Worm (Caenorhabditis elegans) whole organism, L4 larva: ENCODE measurements around the gene piit-1.

Source experiments
- Y105C5A.15 ChIP-seq: fragments of 200-800 bp; sonication (Bioruptor generic); IDR thresholded peaks from 2 replicates; pipeline ENCODE4 v1.3.6; 2022; ENCODE audit warnings: missing genetic modification characterization, missing compliant biosample characterization
- Y75B8A.6 ChIP-seq: fragments of 200-800 bp; sonication (Bioruptor generic); IDR thresholded peaks from 2 replicates; pipeline ENCODE4 v1.3.6; 2022; ENCODE audit warnings: missing genetic modification reagents, missing genetic modification characterization, missing compliant biosample characterization
- ZK546.5 ChIP-seq, 2 experiments: sonication (generic microtip); optimal IDR thresholded peaks; 2 replicates each; lab custom pipeline; 2017; ENCODE audit warnings: missing biosample characterization in 2 of 2, missing genetic modification characterization in 2 of 2
- aly-2 ChIP-seq: sonication (generic microtip); optimal IDR thresholded peaks from 2 replicates; lab custom pipeline; 2018; ENCODE audit warnings: missing biosample characterization, missing genetic modification characterization
- arid-1 ChIP-seq: fragments of 200-800 bp; sonication (Bioruptor generic); conservative IDR thresholded peaks from 2 replicates; pipeline ENCODE4 v1.3.6; 2022; ENCODE audit warnings: missing genetic modification reagents, missing genetic modification characterization, missing compliant biosample characterization
- cey-2 ChIP-seq: sonication (generic microtip); optimal IDR thresholded peaks from 3 replicates; lab custom pipeline; 2017; ENCODE audit warnings: missing genetic modification characterization, mild to moderate bottlenecking, missing compliant biosample characterization, antibody characterized with exemption, borderline replicate concordance; ENCODE audit not compliant: insufficient read depth
- daf-16 ChIP-seq, 3 experiments: sonication (generic microtip); optimal IDR thresholded peaks; 2 replicates each; lab custom pipeline; 2016 to 2017; ENCODE audit warnings: missing genetic modification characterization in 3 of 3, missing genetic modification reagents in 3 of 3, mild to moderate bottlenecking in 2 of 3, missing compliant biosample characterization in 2 of 3, missing biosample characterization in 1 of 3, moderate library complexity in 1 of 3
- daf-8 ChIP-seq: fragments of 200-800 bp; sonication (Bioruptor generic); IDR thresholded peaks from 2 replicates; pipeline ENCODE4 v1.3.6; 2022; ENCODE audit warnings: missing genetic modification characterization, missing compliant biosample characterization
- dmd-6 ChIP-seq: fragments of 200-800 bp; sonication (Bioruptor generic); IDR thresholded peaks from 2 replicates; pipeline ENCODE4 v1.3.6; 2022; ENCODE audit warnings: missing genetic modification reagents, missing genetic modification characterization, missing compliant biosample characterization
- dmd-9 ChIP-seq: fragments of 200-800 bp; sonication (Bioruptor generic); IDR thresholded peaks from 2 replicates; pipeline ENCODE4 v1.3.6; 2022; ENCODE audit warnings: missing genetic modification reagents, missing genetic modification characterization, missing compliant biosample characterization
- hif-1 ChIP-seq, 2 experiments: sonication (generic microtip); optimal IDR thresholded peaks; 2 replicates each; lab custom pipeline; 2016 to 2017; ENCODE audit warnings: missing compliant biosample characterization in 2 of 2, missing genetic modification characterization in 2 of 2, missing genetic modification reagents in 2 of 2, missing genotype in 2 of 2, mild to moderate bottlenecking in 1 of 2
- hlh-11 ChIP-seq: fragments of 200-800 bp; sonication (Bioruptor generic); optimal IDR thresholded peaks from 2 replicates; lab custom pipeline; 2018; ENCODE audit warnings: mild to moderate bottlenecking, missing genetic modification characterization, missing compliant biosample characterization
- hlh-30 ChIP-seq: sonication (generic microtip); optimal IDR thresholded peaks from 2 replicates; lab custom pipeline; 2017; ENCODE audit warnings: antibody characterized with exemption, mild to moderate bottlenecking, missing genetic modification characterization, missing compliant biosample characterization; ENCODE audit not compliant: insufficient read depth
- jun-1 ChIP-seq: fragments of 150-350 bp; optimal IDR thresholded peaks from 2 replicates; lab custom pipeline; 2014; ENCODE audit warnings: missing biosample characterization, missing genetic modification reagents, missing genetic modification characterization
- lim-7 ChIP-seq: fragments of 200-800 bp; sonication (Bioruptor generic); IDR thresholded peaks from 2 replicates; pipeline ENCODE4 v1.3.6; 2022; ENCODE audit warnings: missing genetic modification characterization, missing compliant biosample characterization
- lin-15B ChIP-seq: fragments of 150-350 bp; sonication (generic microtip); optimal IDR thresholded peaks from 3 replicates; lab custom pipeline; 2014; ENCODE audit warnings: missing biosample characterization, missing genetic modification characterization
- lin-39 ChIP-seq: fragments of 150-350 bp; optimal IDR thresholded peaks from 2 replicates; lab custom pipeline; 2014; ENCODE audit warnings: missing biosample characterization, missing genetic modification reagents, missing genetic modification characterization
- lsy-2 ChIP-seq, 2 experiments: fragments of 150-350 bp in 1 of 2; sonication (generic microtip) in 1 of 2; optimal IDR thresholded peaks; 2 replicates each; lab custom pipeline; 2014 to 2017; ENCODE audit warnings: missing biosample characterization in 2 of 2, missing genetic modification characterization in 2 of 2
- madf-5 ChIP-seq, 2 experiments: fragments of 200-800 bp; sonication (Bioruptor generic); IDR thresholded peaks; 2 replicates each; pipeline ENCODE4 v1.3.6; 2022; ENCODE audit warnings: missing compliant biosample characterization in 2 of 2, missing genetic modification characterization in 2 of 2
- madf-9 ChIP-seq: fragments of 200-800 bp; sonication (Bioruptor generic); conservative IDR thresholded peaks from 2 replicates; pipeline ENCODE4 v1.3.6; 2022; ENCODE audit warnings: missing genetic modification reagents, missing genetic modification characterization, missing compliant biosample characterization
- mdt-29 ChIP-seq: fragments of 200-800 bp; sonication (Bioruptor generic); IDR thresholded peaks from 2 replicates; pipeline ENCODE4 v1.3.6; 2022; ENCODE audit warnings: missing genetic modification reagents, missing genetic modification characterization, missing compliant biosample characterization
- mes-2 ChIP-seq: sonication (generic microtip); optimal IDR thresholded peaks from 2 replicates; lab custom pipeline; 2016; ENCODE audit warnings: missing genotype, mild to moderate bottlenecking, missing genetic modification characterization, missing compliant biosample characterization; ENCODE audit not compliant: poor library complexity, severe bottlenecking
- mxl-3 ChIP-seq: fragments of 200-800 bp; sonication (Bioruptor generic); optimal IDR thresholded peaks from 2 replicates; lab custom pipeline; 2018; ENCODE audit warnings: mild to moderate bottlenecking, missing genetic modification characterization, missing compliant biosample characterization
- nhr-237 ChIP-seq: sonication (generic microtip); optimal IDR thresholded peaks from 2 replicates; lab custom pipeline; 2017; ENCODE audit warnings: missing biosample characterization, missing genetic modification characterization
- nhr-25 ChIP-seq: sonication (generic microtip); optimal IDR thresholded peaks from 2 replicates; lab custom pipeline; 2017; ENCODE audit warnings: missing genetic modification characterization, mild to moderate bottlenecking, missing compliant biosample characterization, antibody characterized with exemption, moderate library complexity, borderline replicate concordance; ENCODE audit not compliant: insufficient read depth
- nhr-28 ChIP-seq: fragments of 150-350 bp; optimal IDR thresholded peaks from 2 replicates; lab custom pipeline; 2014; ENCODE audit warnings: missing biosample characterization, missing genetic modification characterization
- nhr-42 ChIP-seq: fragments of 200-800 bp; sonication (Bioruptor generic); IDR thresholded peaks from 2 replicates; pipeline ENCODE4 v1.3.6; 2022; ENCODE audit warnings: missing genetic modification characterization, missing compliant biosample characterization
- nhr-48 ChIP-seq: sonication (generic microtip); optimal IDR thresholded peaks from 2 replicates; lab custom pipeline; 2016; ENCODE audit warnings: mild to moderate bottlenecking, missing genetic modification characterization, missing compliant biosample characterization
- php-3 ChIP-seq: fragments of 200-800 bp; sonication (Bioruptor generic); IDR thresholded peaks from 2 replicates; pipeline ENCODE4 v1.3.6; 2022; ENCODE audit warnings: missing genetic modification reagents, missing genetic modification characterization, missing compliant biosample characterization
- pqm-1 ChIP-seq: sonication (generic microtip); optimal IDR thresholded peaks from 2 replicates; lab custom pipeline; 2017; ENCODE audit warnings: missing biosample characterization, missing genetic modification characterization
- rbr-2 ChIP-seq: sonication (generic microtip); optimal IDR thresholded peaks from 2 replicates; lab custom pipeline; 2016; ENCODE audit warnings: missing genotype, missing genetic modification characterization, missing compliant biosample characterization
- sdz-12 ChIP-seq: fragments of 200-800 bp; sonication (Bioruptor generic); optimal IDR thresholded peaks from 2 replicates; lab custom pipeline; 2018; ENCODE audit warnings: mild to moderate bottlenecking, missing genetic modification characterization, missing compliant biosample characterization
- set-16 ChIP-seq: fragments of 200-800 bp; sonication (Bioruptor generic); IDR thresholded peaks from 2 replicates; pipeline ENCODE4 v1.3.6; 2022; ENCODE audit warnings: missing genetic modification reagents, missing genetic modification characterization, missing compliant biosample characterization
- skn-1 ChIP-seq: fragments of 150-350 bp; optimal IDR thresholded peaks from 2 replicates; lab custom pipeline; 2014; ENCODE audit warnings: missing biosample characterization, missing genetic modification characterization
- tag-97 ChIP-seq: fragments of 200-800 bp; sonication (Bioruptor generic); IDR thresholded peaks from 2 replicates; pipeline ENCODE4 v1.3.6; 2022; ENCODE audit warnings: missing genetic modification characterization, missing compliant biosample characterization
- tra-1 ChIP-seq: fragments of 200-800 bp; sonication (Bioruptor generic); IDR thresholded peaks from 2 replicates; pipeline ENCODE4 v1.3.6; 2022; ENCODE audit warnings: missing genetic modification reagents, missing genetic modification characterization, missing compliant biosample characterization
- unc-39 ChIP-seq: sonication (generic microtip); optimal IDR thresholded peaks from 2 replicates; lab custom pipeline; 2017; ENCODE audit warnings: missing biosample characterization, missing genetic modification characterization
- unc-62 ChIP-seq, 3 experiments: fragments of 150-350 bp in 1 of 3; sonication (generic microtip); optimal IDR thresholded peaks in 2 of 3; peaks in 1 of 3; 1 replicate in 1 of 3; 2 replicates in 2 of 3; lab custom pipeline; 2014 to 2017; ENCODE audit warnings: missing biosample characterization in 3 of 3, missing genetic modification characterization in 3 of 3, missing genetic modification reagents in 3 of 3, missing genotype in 1 of 3
- vab-7 ChIP-seq: fragments of 200-800 bp; sonication (Bioruptor generic); IDR thresholded peaks from 2 replicates; pipeline ENCODE4 v1.3.6; 2022; ENCODE audit warnings: missing genetic modification reagents, missing genetic modification characterization, missing compliant biosample characterization
- zip-11 ChIP-seq: fragments of 200-800 bp; sonication (Bioruptor generic); IDR thresholded peaks from 2 replicates; pipeline ENCODE4 v1.3.6; 2022; ENCODE audit warnings: missing genetic modification characterization, missing compliant biosample characterization
- ztf-11 ChIP-seq: fragments of 150-350 bp; optimal IDR thresholded peaks from 2 replicates; lab custom pipeline; 2014; ENCODE audit warnings: missing biosample characterization, missing genetic modification characterization

The piit-1 gene

ce11 chrV:11583212-11583611 lies 26.7 kb downstream of the piit-1 start, which contains the start of gene srx-88:
Gene srx-88, plus strand, starts transcription at chrV:11583512.
- TF ChIP-seq hlh-30 (tag; lab: Kevin White, UChicago) (no peak), mxl-3 (GFP tag; lab: Kevin White, UChicago) (no peak), hlh-11 (tag; lab: Kevin White, UChicago) (no peak), lin-39 (no peak)

ce11 chrV:11580826-11581225 lies 29.1 kb downstream of the piit-1 start, which contains the start of gene srx-90:
Gene srx-90, plus strand, starts transcription at chrV:11581126.
- TF ChIP-seq madf-5 (GFP tag; IDR thresholded peaks at IDR 0.05; lab: Robert Waterston, UW): no peak
- TF ChIP-seq set-16: no peak
- TF ChIP-seq zip-11: no peak
- no peak for TF ChIP-seq ztf-11
- no peak for TF ChIP-seq lim-7 (GFP tag; lab: Robert Waterston, UW)
- TF ChIP-seq unc-39 (tag; lab: Kevin White, UChicago): no peak

- TF ChIP-seq php-3 (GFP tag; lab: Robert Waterston, UW) (no peak), nhr-28 (peak; percentile 39), nhr-25 (tag; lab: Kevin White, UChicago) (no peak), lsy-2 (tag; optimal IDR thresholded peaks at IDR 0.05; lab: Kevin White, UChicago) (peak in 1 of 2 experiments; percentile 72), skn-1 (tag; lab: Kevin White, UChicago) (no peak), dmd-6 (GFP tag; lab: Robert Waterston, UW) (peak; percentile 57), daf-16 (GFP tag; optimal IDR thresholded peaks at IDR 0.05; lab: Kevin White, UChicago) (no peak), daf-16 (tag; optimal IDR thresholded peaks at IDR 0.05; lab: Kevin White, UChicago) (peak; percentile 52)
- TF ChIP-seq, all 104 proteins: peak for 4
Measured at ce11 chrV:11574563-11574962, 35.4 kb downstream of the piit-1 start.

ce11 chrV:11572803-11573490 lies 37.0 kb downstream of the piit-1 start, which contains the start of the genes H12C20.7 and nhr-68:
Gene H12C20.7, minus strand, starts transcription at chrV:11572990.
Gene nhr-68, plus strand, starts transcription at chrV:11573440.
- TF ChIP-seq dmd-9 (GFP tag; lab: Robert Waterston, UW) (0 out of 2 replicates have a peak, but pooled peaks have one; percentile 23), sdz-12 (GFP tag; lab: Kevin White, UChicago) (no peak), mdt-29 (peak; percentile 90), hlh-30 (tag; lab: Kevin White, UChicago) (peak; percentile 96), rbr-2 (tag; lab: Kevin White, UChicago) (peak; percentile 38), zip-11 (no peak), tra-1 (GFP tag; lab: Robert Waterston, UW) (peak; percentile 98), lsy-2 (tag; optimal IDR thresholded peaks at IDR 0.05; lab: Kevin White, UChicago) (peak in 1 of 2 experiments; percentile 93), Y105C5A.15 (no peak), vab-7 (GFP tag; lab: Robert Waterston, UW) (no peak), tag-97 (no peak), lin-15B (tag; lab: Kevin White, UChicago) (no peak), arid-1 (GFP tag; lab: Robert Waterston, UW) (peak; percentile 54; the same call in 1 of the 2 replicates), unc-62 (GFP tag; optimal IDR thresholded peaks at IDR 0.05 in 1 of 2; lab: Kevin White, UChicago) (peak in 1 of 2 experiments; percentile 99), unc-62 (tag; optimal IDR thresholded peaks at IDR 0.05; lab: Kevin White, UChicago) (no peak), madf-9 (GFP tag; lab: Robert Waterston, UW) (peak; percentile 56; the same call in 1 of the 2 replicates), mes-2 (tag; lab: Kevin White, UChicago) (no peak), nhr-48 (peak; percentile 99), aly-2 (no peak), nhr-28 (peak; percentile 97), ZK546.5 (tag; optimal IDR thresholded peaks at IDR 0.05; lab: Kevin White, UChicago) (no peak), cey-2 (tag; lab: Kevin White, UChicago) (peak; percentile 96), daf-8 (GFP tag; lab: Robert Waterston, UW) (no peak), unc-39 (tag; lab: Kevin White, UChicago) (no peak), hif-1 (tag; optimal IDR thresholded peaks at IDR 0.05; lab: Kevin White, UChicago) (peak in 1 of 2 experiments; percentile 16), nhr-42 (peak; percentile 86; the same call in 1 of the 2 replicates), jun-1 (tag; lab: Kevin White, UChicago) (peak; percentile 37), Y75B8A.6 (GFP tag; lab: Robert Waterston, UW) (0 out of 2 replicates have a peak, but pooled peaks have one; percentile 42), pqm-1 (tag; lab: Kevin White, UChicago) (peak; percentile 59), nhr-237 (no peak)
